Worm (Caenorhabditis elegans) whole organism, late embryonic: ENCODE data around the gene atf-7.

Experiments used
- C08G9.2 ChIP-seq: sonication (generic microtip); optimal IDR thresholded peaks from 2 replicates; lab custom pipeline; 2016; ENCODE audit warnings: mild to moderate bottlenecking, missing genetic modification characterization, moderate library complexity, missing compliant biosample characterization
- C38D4.7 ChIP-seq: fragments of 200-800 bp; sonication (Bioruptor generic); optimal IDR thresholded peaks from 2 replicates; lab custom pipeline; 2018; ENCODE audit warnings: mild to moderate bottlenecking, missing genetic modification characterization, moderate library complexity, missing compliant biosample characterization
- K02D7.2 ChIP-seq: sonication (generic microtip); optimal IDR thresholded peaks from 2 replicates; lab custom pipeline; 2017; ENCODE audit warnings: mild to moderate bottlenecking, missing genetic modification characterization, missing compliant biosample characterization
- T23F11.4 ChIP-seq: fragments of 200-800 bp; sonication (Bioruptor generic); optimal IDR thresholded peaks from 2 replicates; lab custom pipeline; 2018; ENCODE audit warnings: mild to moderate bottlenecking, missing genetic modification characterization, missing compliant biosample characterization
- ahr-1 ChIP-seq: sonication (generic microtip); optimal IDR thresholded peaks from 2 replicates; lab custom pipeline; 2016; ENCODE audit warnings: missing genetic modification characterization, missing compliant biosample characterization
- ama-1 ChIP-seq: fragments of 150-350 bp; optimal IDR thresholded peaks from 2 replicates; lab custom pipeline; 2014
- ceh-18 ChIP-seq: sonication (generic microtip); optimal IDR thresholded peaks from 2 replicates; lab custom pipeline; 2016; ENCODE audit warnings: missing genetic modification characterization, missing compliant biosample characterization
- ceh-19 ChIP-seq: fragments of 200-800 bp; sonication (Bioruptor generic); optimal IDR thresholded peaks from 2 replicates; lab custom pipeline; 2018; ENCODE audit warnings: mild to moderate bottlenecking, missing genetic modification characterization, missing compliant biosample characterization
- ceh-2 ChIP-seq: sonication (generic microtip); optimal IDR thresholded peaks from 2 replicates; lab custom pipeline; 2016; ENCODE audit warnings: missing genotype, missing genetic modification characterization, missing compliant biosample characterization
- ceh-22 ChIP-seq: sonication (generic microtip); optimal IDR thresholded peaks from 2 replicates; lab custom pipeline; 2017; ENCODE audit warnings: missing biosample characterization, missing genetic modification characterization
- ceh-30 ChIP-seq: fragments of 150-350 bp; optimal IDR thresholded peaks from 2 replicates; lab custom pipeline; 2014; ENCODE audit warnings: missing biosample characterization, missing genetic modification characterization
- ceh-48 ChIP-seq: sonication (generic microtip); optimal IDR thresholded peaks from 2 replicates; lab custom pipeline; 2016; ENCODE audit warnings: missing genetic modification characterization, inconsistent platforms, missing compliant biosample characterization
- ceh-6 ChIP-seq: fragments of 200-800 bp; sonication (Bioruptor generic); optimal IDR thresholded peaks from 2 replicates; lab custom pipeline; 2018; ENCODE audit warnings: mild to moderate bottlenecking, missing genetic modification characterization, missing compliant biosample characterization
- ceh-9 ChIP-seq: sonication (generic microtip); optimal IDR thresholded peaks from 2 replicates; lab custom pipeline; 2016; ENCODE audit warnings: mild to moderate bottlenecking, missing genetic modification characterization, inconsistent platforms, missing compliant biosample characterization
- che-1 ChIP-seq: sonication (generic microtip); optimal IDR thresholded peaks from 2 replicates; lab custom pipeline; 2016; ENCODE audit warnings: mild to moderate bottlenecking, missing genetic modification characterization, missing compliant biosample characterization
- dve-1 ChIP-seq: sonication (generic microtip); optimal IDR thresholded peaks from 2 replicates; lab custom pipeline; 2017; ENCODE audit warnings: antibody characterized with exemption, mild to moderate bottlenecking, missing genetic modification characterization, missing compliant biosample characterization
- elt-2 ChIP-seq: sonication (generic microtip); optimal IDR thresholded peaks from 2 replicates; lab custom pipeline; 2016; ENCODE audit warnings: missing genetic modification reagents, missing genetic modification characterization, missing compliant biosample characterization
- gmeb-2 ChIP-seq: sonication (generic microtip); optimal IDR thresholded peaks from 2 replicates; lab custom pipeline; 2016; ENCODE audit warnings: missing genetic modification characterization, inconsistent platforms, missing compliant biosample characterization
- hlh-13 ChIP-seq: fragments of 200-800 bp; sonication (Bioruptor generic); optimal IDR thresholded peaks from 2 replicates; lab custom pipeline; 2018; ENCODE audit warnings: mild to moderate bottlenecking, missing genetic modification characterization, missing compliant biosample characterization
- hlh-30 ChIP-seq: sonication (generic microtip); optimal IDR thresholded peaks from 2 replicates; lab custom pipeline; 2017; ENCODE audit warnings: antibody characterized with exemption, missing genetic modification characterization, missing compliant biosample characterization; ENCODE audit not compliant: insufficient read depth
- hlh-6 ChIP-seq: sonication (generic microtip); optimal IDR thresholded peaks from 2 replicates; lab custom pipeline; 2016; ENCODE audit warnings: missing genotype, missing genetic modification characterization, missing compliant biosample characterization
- lin-11 ChIP-seq: fragments of 200-800 bp; sonication (Bioruptor generic); optimal IDR thresholded peaks from 2 replicates; lab custom pipeline; 2018; ENCODE audit warnings: mild to moderate bottlenecking, missing genetic modification characterization, missing compliant biosample characterization
- madf-2 ChIP-seq: sonication (generic microtip); optimal IDR thresholded peaks from 2 replicates; lab custom pipeline; 2017; ENCODE audit warnings: missing genetic modification characterization, missing compliant biosample characterization
- mec-3 ChIP-seq: sonication (generic microtip); optimal IDR thresholded peaks from 2 replicates; lab custom pipeline; 2016; ENCODE audit warnings: borderline replicate concordance, missing genetic modification characterization, missing compliant biosample characterization
- nhr-11 ChIP-seq: fragments of 150-350 bp; optimal IDR thresholded peaks from 2 replicates; lab custom pipeline; 2014; ENCODE audit warnings: missing biosample characterization, missing genetic modification characterization
- npax-4 ChIP-seq: sonication (generic microtip); optimal IDR thresholded peaks from 2 replicates; lab custom pipeline; 2016; ENCODE audit warnings: missing genetic modification characterization, missing compliant biosample characterization
- odd-2 ChIP-seq: sonication (generic microtip); optimal IDR thresholded peaks from 2 replicates; lab custom pipeline; 2017; ENCODE audit warnings: antibody characterized with exemption, mild to moderate bottlenecking, missing genetic modification characterization, missing compliant biosample characterization
- pat-9 ChIP-seq: fragments of 200-800 bp; sonication (Bioruptor generic); optimal IDR thresholded peaks from 2 replicates; lab custom pipeline; 2018; ENCODE audit warnings: mild to moderate bottlenecking, missing genetic modification characterization, moderate library complexity, missing compliant biosample characterization
- pax-1 ChIP-seq: fragments of 150-350 bp; optimal IDR thresholded peaks from 2 replicates; lab custom pipeline; 2014; ENCODE audit warnings: missing biosample characterization, missing genetic modification characterization
- pha-2 ChIP-seq: sonication (generic microtip); optimal IDR thresholded peaks from 2 replicates; lab custom pipeline; 2017; ENCODE audit warnings: mild to moderate bottlenecking, missing genetic modification characterization, missing compliant biosample characterization
- pqm-1 ChIP-seq: sonication (generic microtip); optimal IDR thresholded peaks from 2 replicates; lab custom pipeline; 2016; ENCODE audit warnings: missing genetic modification characterization, missing compliant biosample characterization
- pros-1 ChIP-seq: fragments of 150-350 bp; optimal IDR thresholded peaks from 2 replicates; lab custom pipeline; 2014; ENCODE audit warnings: missing biosample characterization, missing genetic modification reagents, missing genetic modification characterization
- ref-2 ChIP-seq: sonication (generic microtip); optimal IDR thresholded peaks from 2 replicates; lab custom pipeline; 2016; ENCODE audit warnings: missing genetic modification characterization, missing compliant biosample characterization
- rnt-1 ChIP-seq: sonication (generic microtip); optimal IDR thresholded peaks from 2 replicates; lab custom pipeline; 2016; ENCODE audit warnings: missing genetic modification characterization, missing compliant biosample characterization
- sox-2 ChIP-seq: fragments of 200-800 bp; sonication (Bioruptor generic); IDR thresholded peaks from 2 replicates; pipeline ENCODE4 v1.3.6; 2022; ENCODE audit warnings: missing genetic modification reagents, missing genetic modification characterization, missing compliant biosample characterization
- sox-4 ChIP-seq: sonication (generic microtip); optimal IDR thresholded peaks from 2 replicates; lab custom pipeline; 2017; ENCODE audit warnings: mild to moderate bottlenecking, missing genetic modification characterization, inconsistent platforms, missing compliant biosample characterization
- syd-9 ChIP-seq: sonication (generic microtip); optimal IDR thresholded peaks from 2 replicates; lab custom pipeline; 2016; ENCODE audit warnings: mild to moderate bottlenecking, missing genetic modification characterization, moderate library complexity, missing compliant biosample characterization
- tbx-2 ChIP-seq: sonication (generic microtip); optimal IDR thresholded peaks from 2 replicates; lab custom pipeline; 2016; ENCODE audit warnings: missing genetic modification characterization, missing compliant biosample characterization
- ttx-3 ChIP-seq: sonication (generic microtip); optimal IDR thresholded peaks from 2 replicates; lab custom pipeline; 2016; ENCODE audit warnings: missing genetic modification reagents, missing genetic modification characterization, missing compliant biosample characterization
- unc-55 ChIP-seq: sonication (generic microtip); optimal IDR thresholded peaks from 2 replicates; lab custom pipeline; 2017; ENCODE audit warnings: missing biosample characterization, missing genetic modification reagents, missing genetic modification characterization
- unc-86 ChIP-seq: sonication (generic microtip); optimal IDR thresholded peaks from 2 replicates; lab custom pipeline; 2016; ENCODE audit warnings: missing genetic modification characterization, missing compliant biosample characterization
- ztf-16 ChIP-seq: sonication (generic microtip); optimal IDR thresholded peaks from 2 replicates; lab custom pipeline; 2017; ENCODE audit warnings: missing genetic modification characterization, missing compliant biosample characterization

The atf-7 gene

ce11 chrIII:4493008-4493777, 5.7 kb downstream of the atf-7 start:
- TF ChIP-seq ztf-16 (tag; lab: Kevin White, UChicago) (no peak), ama-1 (lab: Kevin White, UChicago) (no peak), unc-55 (GFP tag; lab: Kevin White, UChicago) (no peak), npax-4 (tag; lab: Kevin White, UChicago) (no peak), K02D7.2 (tag; lab: Kevin White, UChicago) (no peak), ceh-22 (tag; lab: Kevin White, UChicago) (no peak), ahr-1 (tag; lab: Kevin White, UChicago) (no peak), pqm-1 (no peak), ceh-30 (no peak), sox-4 (tag; lab: Kevin White, UChicago) (no peak), gmeb-2 (tag; lab: Kevin White, UChicago) (no peak), lin-11 (tag; lab: Kevin White, UChicago) (no peak), ttx-3 (tag; lab: Kevin White, UChicago) (no peak), T23F11.4 (GFP tag; lab: Kevin White, UChicago) (no peak), ceh-18 (no peak), tbx-2 (tag; lab: Kevin White, UChicago) (no peak), elt-2 (tag; lab: Kevin White, UChicago) (no peak), ceh-6 (GFP tag; lab: Kevin White, UChicago) (no peak)

DNA sequence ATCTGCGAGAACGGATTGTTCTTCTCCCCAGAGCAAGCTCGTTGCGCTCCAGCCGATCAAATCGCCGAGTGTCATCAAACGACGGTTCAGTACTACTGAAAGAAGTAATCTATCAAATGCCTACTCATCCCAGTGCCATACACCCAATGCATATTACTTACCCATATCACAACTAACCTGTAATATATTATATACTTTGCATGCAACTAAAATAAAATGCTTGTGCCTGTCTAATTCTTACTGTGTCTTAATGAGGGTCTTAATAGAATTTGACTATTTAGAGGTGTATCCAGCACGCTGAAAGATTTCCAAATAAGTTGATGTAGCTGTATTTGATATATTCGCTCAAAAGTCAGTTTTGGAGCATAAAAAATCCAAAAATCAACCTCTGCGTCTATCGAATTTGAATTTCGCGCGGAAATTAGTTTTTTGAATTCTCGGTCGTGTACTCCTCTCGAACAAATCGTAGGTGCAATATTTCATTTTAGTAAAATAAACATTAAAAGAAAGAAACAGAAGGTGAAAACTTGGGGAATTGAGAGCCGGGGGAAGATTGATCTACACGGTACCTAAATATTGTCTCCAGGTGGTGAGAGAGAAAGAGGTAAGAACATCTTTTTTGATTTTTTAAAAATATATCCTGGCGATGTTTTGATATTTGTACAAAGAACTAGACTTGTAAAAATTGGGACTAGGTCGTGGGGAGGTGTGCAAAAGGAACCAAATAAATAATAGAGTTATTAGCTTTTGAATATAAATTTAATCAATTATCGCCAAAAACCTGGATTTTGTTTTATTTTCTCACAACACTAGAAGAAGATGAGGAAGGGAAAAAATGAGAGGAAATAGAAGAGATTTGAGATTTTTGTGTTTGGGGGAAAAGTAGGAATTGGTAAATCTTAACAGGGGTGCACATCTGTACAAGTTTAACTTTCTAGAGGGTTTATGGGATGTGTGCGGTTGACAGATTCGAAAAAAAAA, 7.4 kb downstream of the atf-7 start:
- no peak for TF ChIP-seq hlh-6 (tag; lab: Kevin White, UChicago)
- no peak for TF ChIP-seq hlh-30 (tag; lab: Kevin White, UChicago)
- no peak for TF ChIP-seq ceh-19 (GFP tag; lab: Kevin White, UChicago)
- TF ChIP-seq pat-9 (tag; lab: Kevin White, UChicago) = no peak
- no peak for TF ChIP-seq ceh-9 (tag; lab: Kevin White, UChicago)

DNA sequence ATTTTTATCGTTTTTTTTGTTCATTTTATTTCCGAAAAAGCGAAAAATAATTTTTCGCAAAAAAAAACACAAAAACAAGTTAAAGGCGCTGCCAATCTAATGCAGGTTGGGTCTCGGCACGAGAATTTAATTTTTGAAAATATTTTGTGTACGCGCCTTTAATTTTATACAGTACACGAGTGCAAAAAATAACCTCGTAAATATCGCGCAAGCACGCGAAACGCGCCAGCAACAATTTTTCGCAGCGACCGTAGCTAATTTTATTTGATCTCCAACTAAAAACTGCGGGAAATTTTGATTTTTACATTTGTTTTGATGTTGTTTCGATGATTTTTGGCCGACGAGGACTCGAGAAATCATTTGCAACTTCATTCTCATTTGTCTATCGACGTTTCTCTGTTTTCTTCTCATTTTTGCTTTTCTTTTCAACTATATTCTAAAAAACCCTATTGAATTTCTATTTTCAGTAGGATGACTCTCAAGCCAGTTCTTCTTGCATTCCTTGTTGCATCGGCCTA, 9.9 kb downstream of the atf-7 start, which contains the start of gene cpg-1:
TSS of gene cpg-1 (plus strand) at position 468 of the 518 bp plus-strand sequence.
- TF ChIP-seq pha-2 (tag; lab: Kevin White, UChicago) = no peak
- TF ChIP-seq nhr-11 = no peak
- TF ChIP-seq syd-9 (tag; lab: Kevin White, UChicago) = no peak
- no peak for TF ChIP-seq hlh-30 (tag; lab: Kevin White, UChicago)
- TF ChIP-seq mec-3 (tag; lab: Kevin White, UChicago) = no peak
- TF ChIP-seq ceh-19 (GFP tag; lab: Kevin White, UChicago) = no peak
- TF ChIP-seq lin-11 (tag; lab: Kevin White, UChicago) = no peak
- no peak for TF ChIP-seq che-1 (tag; lab: Kevin White, UChicago)
- no peak for TF ChIP-seq unc-86 (tag; lab: Kevin White, UChicago)

ce11 chrIII:4487271-4487670, 11.6 kb downstream of the atf-7 start:
- no peak for TF ChIP-seq pros-1
- no peak for TF ChIP-seq madf-2 (tag; lab: Kevin White, UChicago)
- TF ChIP-seq pax-1 (tag; lab: Kevin White, UChicago) = no peak
- no peak for TF ChIP-seq lin-11 (tag; lab: Kevin White, UChicago)
- TF ChIP-seq dve-1 (tag; lab: Kevin White, UChicago) = no peak
- no peak for TF ChIP-seq unc-86 (tag; lab: Kevin White, UChicago)
- TF ChIP-seq syd-9 (tag; lab: Kevin White, UChicago) = no peak
- TF ChIP-seq sox-2 = no peak
- TF ChIP-seq hlh-6 (tag; lab: Kevin White, UChicago) = no peak
- TF ChIP-seq odd-2 (tag; lab: Kevin White, UChicago) = no peak
- TF ChIP-seq ref-2 (tag; lab: Kevin White, UChicago) = no peak
- no peak for TF ChIP-seq C08G9.2 (tag; lab: Kevin White, UChicago)
- TF ChIP-seq C38D4.7 (GFP tag; lab: Kevin White, UChicago) = no peak
- no peak for TF ChIP-seq sox-4 (tag; lab: Kevin White, UChicago)
- no peak for TF ChIP-seq rnt-1
- no peak for TF ChIP-seq hlh-13 (GFP tag; lab: Kevin White, UChicago)
- TF ChIP-seq npax-4 (tag; lab: Kevin White, UChicago) = no peak
- TF ChIP-seq ceh-48 (tag; lab: Kevin White, UChicago) = no peak
- TF ChIP-seq ceh-2 (tag; lab: Kevin White, UChicago) = no peak
